Worm (Caenorhabditis elegans): ENCODE data around the gene sir-2.2.
A peak's percentile ranks its signal among the peaks of the same experiment; 100 is the strongest.

The sir-2.2 gene

DNA sequence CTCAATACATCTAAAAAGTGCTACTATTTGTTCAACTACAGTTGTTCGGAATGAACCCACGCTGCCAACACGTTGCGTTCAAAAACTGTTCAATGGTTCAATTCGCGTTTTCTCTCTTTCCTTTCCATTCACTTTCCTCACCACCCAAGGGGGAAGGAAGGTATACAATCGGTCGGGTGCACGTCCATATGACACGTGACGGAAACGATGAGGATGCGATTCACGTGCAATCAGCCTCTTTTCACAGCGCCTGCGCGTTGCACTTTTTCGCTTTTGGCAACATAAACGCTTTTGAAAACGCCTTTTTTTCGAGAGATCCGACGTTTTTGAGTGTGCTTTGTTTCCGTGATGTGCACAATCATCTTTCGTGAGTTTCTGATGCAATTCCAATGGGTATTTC is 30.7 kb downstream of the sir-2.2 start (continued):
- no peak for TF ChIP-seq zag-1 (tag; optimal IDR thresholded peaks at IDR 0.05)
- no peak for TF ChIP-seq nhr-237 (tag; optimal IDR thresholded peaks at IDR 0.05)
- TF ChIP-seq zfp-3 (GFP tag; conservative IDR thresholded peaks at IDR 0.05): no peak
- no peak for TF ChIP-seq dmd-8 (GFP tag; IDR thresholded peaks at IDR 0.05)
- peak; percentile 68; the same call in 1 of the 2 replicates for TF ChIP-seq nhr-42 (GFP tag; IDR thresholded peaks at IDR 0.05)
- TF ChIP-seq ces-1 (GFP tag; optimal IDR thresholded peaks at IDR 0.05): no peak
- 0 out of 2 replicates have a peak, but pooled peaks have one; percentile 20 for TF ChIP-seq saeg-2 (GFP tag; IDR thresholded peaks at IDR 0.05)
- TF ChIP-seq F37D6.2 (tag; optimal IDR thresholded peaks at IDR 0.05): no peak
- TF ChIP-seq unc-39 (tag; optimal IDR thresholded peaks at IDR 0.05): no peak
- peak; percentile 65 for TF ChIP-seq fkh-10 (GFP tag; optimal IDR thresholded peaks at IDR 0.05)
- TF ChIP-seq daf-19 (GFP tag; conservative IDR thresholded peaks at IDR 0.05): no peak
- no peak for TF ChIP-seq ceh-32 (tag; optimal IDR thresholded peaks at IDR 0.05; ENCODE audit: poor library complexity)
- no peak for TF ChIP-seq ztf-11 (tag; optimal IDR thresholded peaks at IDR 0.05)
- TF ChIP-seq dve-1 (tag; optimal IDR thresholded peaks at IDR 0.05; ENCODE audit: insufficient read depth): peak; percentile 89
- TF ChIP-seq D1046.2 (GFP tag; IDR thresholded peaks at IDR 0.05): no peak
- TF ChIP-seq nhr-77 (tag; optimal IDR thresholded peaks at IDR 0.05): peak; percentile 76
- peak; percentile 94 for TF ChIP-seq nhr-10 (tag; optimal IDR thresholded peaks at IDR 0.05)
- TF ChIP-seq pha-4 (GFP tag; IDR thresholded peaks at IDR 0.05): no peak
- TF ChIP-seq pha-4 (tag; optimal IDR thresholded peaks at IDR 0.05): no peak
- no peak for TF ChIP-seq mdt-29 (GFP tag; IDR thresholded peaks at IDR 0.05)
- peak; percentile 19 for TF ChIP-seq zip-2 (tag; optimal IDR thresholded peaks at IDR 0.05)
- TF ChIP-seq dmd-6 (GFP tag; IDR thresholded peaks at IDR 0.05): peak; percentile 99
- TF ChIP-seq egl-27 (tag; optimal IDR thresholded peaks at IDR 0.05): peak; percentile 77
- TF ChIP-seq spr-3 (GFP tag; optimal IDR thresholded peaks at IDR 0.05): no peak
- TF ChIP-seq mxl-2 (GFP tag; conservative IDR thresholded peaks at IDR 0.05): peak; percentile 99
- TF ChIP-seq R02D3.7 (tag; optimal IDR thresholded peaks at IDR 0.05): no peak
- no peak for TF ChIP-seq spr-1 (tag; optimal IDR thresholded peaks at IDR 0.05)
- TF ChIP-seq duxl-1 (tag; optimal IDR thresholded peaks at IDR 0.05; ENCODE audit: poor library complexity): peak; percentile 78
- no peak for TF ChIP-seq dmd-9 (GFP tag; IDR thresholded peaks at IDR 0.05)
- no peak for TF ChIP-seq Y105C5A.15 (GFP tag; IDR thresholded peaks at IDR 0.05)
- TF ChIP-seq zip-11 (GFP tag; IDR thresholded peaks at IDR 0.05): no peak
- TF ChIP-seq snpc-4 (tag; optimal IDR thresholded peaks at IDR 0.05): no peak
- TF ChIP-seq php-3 (GFP tag; IDR thresholded peaks at IDR 0.05): peak; percentile 45; the same call in 1 of the 2 replicates
- TF ChIP-seq hlh-30 (tag; optimal IDR thresholded peaks at IDR 0.05; ENCODE audit: insufficient read depth): peak; percentile 98
- no peak for TF ChIP-seq sdz-12 (GFP tag; optimal IDR thresholded peaks at IDR 0.05)
- TF ChIP-seq lim-7 (GFP tag; IDR thresholded peaks at IDR 0.05): no peak
- no peak for TF ChIP-seq F44E2.7 (GFP tag; IDR thresholded peaks at IDR 0.05)
- TF ChIP-seq unc-130 (GFP tag; optimal IDR thresholded peaks at IDR 0.05): no peak
- TF ChIP-seq lin-39 (tag; optimal IDR thresholded peaks at IDR 0.05): no peak
- peak; percentile 89 for TF ChIP-seq gei-8 (GFP tag; optimal IDR thresholded peaks at IDR 0.05)
- TF ChIP-seq Y75B8A.6 (GFP tag; IDR thresholded peaks at IDR 0.05): no peak
- TF ChIP-seq mep-1 (tag; optimal IDR thresholded peaks at IDR 0.05): peak; percentile 75
- TF ChIP-seq lin-1 (GFP tag; IDR thresholded peaks at IDR 0.05): peak; percentile 76
- no peak for TF ChIP-seq ceh-44 (GFP tag; IDR thresholded peaks at IDR 0.05)
- TF ChIP-seq nhr-41 (GFP tag; IDR thresholded peaks at IDR 0.05): no peak
- TF ChIP-seq lin-13 (GFP tag; optimal IDR thresholded peaks at IDR 0.05): no peak
- no peak for TF ChIP-seq madf-5 (GFP tag; IDR thresholded peaks at IDR 0.05)
- no peak for TF ChIP-seq snpc-1.2 (GFP tag; IDR thresholded peaks at IDR 0.05)
- peak in 1 of 2 experiments; percentile 40 for TF ChIP-seq daf-16 (GFP tag; optimal IDR thresholded peaks at IDR 0.05)
- peak; percentile 58 for TF ChIP-seq daf-16 (tag; optimal IDR thresholded peaks at IDR 0.05)
- TF ChIP-seq vab-7 (GFP tag; IDR thresholded peaks at IDR 0.05): no peak
- TF ChIP-seq mxl-3 (GFP tag; optimal IDR thresholded peaks at IDR 0.05): peak; percentile 100
- TF ChIP-seq nhr-76 (tag; optimal IDR thresholded peaks at IDR 0.05): no peak
